Worm (Caenorhabditis elegans): ENCODE data around the gene F28F5.6.

F28F5.6 gene

ce11 chrIII:6805397-6805796 lies 13.8 kb downstream of the F28F5.6 start (continued):
- TF ChIP-seq athp-1 (tag; optimal IDR thresholded peaks at IDR 0.05): peak; percentile 10
- no peak for TF ChIP-seq hsf-1 (GFP tag; IDR thresholded peaks at IDR 0.05)
- TF ChIP-seq C17E4.6 (GFP tag; IDR thresholded peaks at IDR 0.05): no peak
- peak; percentile 69 for TF ChIP-seq die-1 (tag; optimal IDR thresholded peaks at IDR 0.05)
- TF ChIP-seq tbx-9 (tag; optimal IDR thresholded peaks at IDR 0.05; ENCODE audit: borderline replicate concordance): no peak
- TF ChIP-seq nfya-1 (tag; optimal IDR thresholded peaks at IDR 0.05; ENCODE audit: borderline replicate concordance, insufficient read depth): no peak
- TF ChIP-seq lir-1 (GFP tag; conservative IDR thresholded peaks at IDR 0.05): no peak
- no peak for TF ChIP-seq snpc-4 (GFP tag; optimal IDR thresholded peaks at IDR 0.05)
- TF ChIP-seq snpc-4 (tag; optimal IDR thresholded peaks at IDR 0.05): no peak
- TF ChIP-seq ztf-22 (GFP tag; optimal IDR thresholded peaks at IDR 0.05): no peak
- no peak for TF ChIP-seq ztf-28 (GFP tag; IDR thresholded peaks at IDR 0.05)
- TF ChIP-seq hlh-26 (GFP tag; conservative IDR thresholded peaks at IDR 0.05): no peak
- no peak for TF ChIP-seq fkh-3 (tag; optimal IDR thresholded peaks at IDR 0.05)
- TF ChIP-seq snpc-1.3 (tag; optimal IDR thresholded peaks at IDR 0.05; ENCODE audit: insufficient read depth): peak; percentile 35
- TF ChIP-seq lin-26 (GFP tag; IDR thresholded peaks at IDR 0.05): peak; percentile 64; the same call in 1 of the 2 replicates
- no peak for TF ChIP-seq snpc-3.4 (tag; optimal IDR thresholded peaks at IDR 0.05)
- no peak for TF ChIP-seq F39B2.1 (GFP tag; IDR thresholded peaks at IDR 0.05)
- peak; percentile 9 for TF ChIP-seq lsl-1 (GFP tag; optimal IDR thresholded peaks at IDR 0.05)
- no peak for TF ChIP-seq rec-8 (tag; optimal IDR thresholded peaks at IDR 0.05)
- TF ChIP-seq C06A6.2 (GFP tag; conservative IDR thresholded peaks at IDR 0.05): no peak
- no peak; the same call in 1 of the 2 replicates for TF ChIP-seq madf-6 (GFP tag; IDR thresholded peaks at IDR 0.05)
- no peak for TF ChIP-seq let-526 (GFP tag; IDR thresholded peaks at IDR 0.05)
- TF ChIP-seq hrde-1 (tag; optimal IDR thresholded peaks at IDR 0.05; ENCODE audit: borderline replicate concordance): no peak
- no peak for TF ChIP-seq lin-35 (GFP tag; optimal IDR thresholded peaks at IDR 0.05)
- TF ChIP-seq pha-4 (tag; optimal IDR thresholded peaks at IDR 0.05): no peak
- TF ChIP-seq ztf-18 (tag; optimal IDR thresholded peaks at IDR 0.05): peak; percentile 42
- TF ChIP-seq ztf-6 (GFP tag; IDR thresholded peaks at IDR 0.05): no peak
- peak; percentile 44 for TF ChIP-seq mxl-1 (tag; optimal IDR thresholded peaks at IDR 0.05)
- no peak for TF ChIP-seq atf-7 (tag; optimal IDR thresholded peaks at IDR 0.05)
- TF ChIP-seq lsy-27 (tag; optimal IDR thresholded peaks at IDR 0.05; ENCODE audit: borderline replicate concordance, insufficient read depth): no peak
- no peak for TF ChIP-seq ccch-3 (GFP tag; optimal IDR thresholded peaks at IDR 0.05)
- peak; percentile 46 for TF ChIP-seq nhr-90 (tag; optimal IDR thresholded peaks at IDR 0.05)

DNA sequence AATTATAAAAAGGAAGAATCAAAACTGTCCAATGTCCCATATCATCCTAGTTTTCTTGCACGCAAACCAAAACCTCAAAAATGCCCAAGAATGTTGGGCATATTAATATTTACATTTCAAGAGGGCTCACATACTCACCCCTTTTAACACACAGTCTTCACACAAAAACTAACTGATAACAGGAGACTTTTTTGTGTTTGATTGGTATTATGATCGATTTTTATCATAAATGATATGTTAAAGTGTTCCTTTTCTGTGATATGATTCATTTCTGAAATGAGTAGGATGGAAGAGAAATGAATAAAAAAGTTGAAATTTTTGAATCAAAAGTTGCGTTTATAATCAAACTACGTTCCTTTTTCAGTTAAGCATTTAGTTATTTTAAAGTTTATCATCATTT lies 16.1 kb downstream of the F28F5.6 start:
- TF ChIP-seq nhr-80 (tag; optimal IDR thresholded peaks at IDR 0.05) (peak; percentile 49), die-1 (tag; optimal IDR thresholded peaks at IDR 0.05) (no peak), hsf-1 (GFP tag; IDR thresholded peaks at IDR 0.05) (no peak), ama-1 (optimal IDR thresholded peaks at IDR 0.05) (no peak), ama-1 (GFP tag; optimal IDR thresholded peaks at IDR 0.05) (no peak), aptf-2 (GFP tag; conservative IDR thresholded peaks at IDR 0.05) (no peak), ceh-58 (GFP tag; IDR thresholded peaks at IDR 0.05) (no peak), ztf-25 (GFP tag; IDR thresholded peaks at IDR 0.05) (no peak), madf-8 (GFP tag; conservative IDR thresholded peaks at IDR 0.05) (no peak), somi-1 (GFP tag; optimal IDR thresholded peaks at IDR 0.05) (no peak)
